Worm (Caenorhabditis elegans): Measurements from ENCODE around the gene Y64G10A.1.

DNA sequence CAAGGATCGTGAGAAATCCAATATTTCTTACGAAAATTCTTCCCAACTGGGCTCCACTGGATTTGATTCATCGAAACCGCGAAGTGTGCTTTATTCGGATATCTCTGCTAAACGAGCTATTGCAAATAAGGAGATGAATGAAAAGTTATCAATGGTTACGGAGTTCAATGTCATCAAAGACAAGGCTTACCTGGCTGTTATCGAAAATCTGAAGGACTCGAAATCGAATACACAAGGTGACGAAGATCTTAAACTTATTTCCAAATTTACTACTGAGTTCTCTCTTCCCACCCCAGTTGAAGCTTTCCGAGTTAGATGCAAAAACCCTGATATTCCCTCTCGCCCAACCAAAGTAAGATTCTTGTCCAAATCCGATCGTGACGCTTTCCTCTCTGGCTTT lies 52.6 kb downstream of the Y64G10A.1 start:
- TF ChIP-seq ama-1 (optimal IDR thresholded peaks at IDR 0.05) = no peak
- TF ChIP-seq ZK546.5 (tag; optimal IDR thresholded peaks at IDR 0.05) = no peak
- TF ChIP-seq nhr-10 (tag; optimal IDR thresholded peaks at IDR 0.05) = no peak
- TF ChIP-seq cey-2 (tag; optimal IDR thresholded peaks at IDR 0.05; ENCODE audit: borderline replicate concordance, insufficient read depth) = no peak
- TF ChIP-seq daf-16 (GFP tag; optimal IDR thresholded peaks at IDR 0.05) = no peak
- no peak for TF ChIP-seq daf-16 (tag; optimal IDR thresholded peaks at IDR 0.05)
- TF ChIP-seq jun-1 (tag; optimal IDR thresholded peaks at IDR 0.05) = no peak
- TF ChIP-seq sdz-12 (GFP tag; optimal IDR thresholded peaks at IDR 0.05) = no peak
- TF ChIP-seq aly-2 (tag; optimal IDR thresholded peaks at IDR 0.05) = no peak
- no peak for TF ChIP-seq rbr-2 (tag; optimal IDR thresholded peaks at IDR 0.05)
- TF ChIP-seq unc-39 (tag; optimal IDR thresholded peaks at IDR 0.05) = no peak
- no peak for TF ChIP-seq nhr-6 (tag; optimal IDR thresholded peaks at IDR 0.05)
